Worm (Caenorhabditis elegans) whole organism, L3 larva: ENCODE results near the gene Y50D4C.5.

Source experiments
- R02D3.7 ChIP-seq: fragments of 150-350 bp; optimal IDR thresholded peaks from 2 replicates; lab custom pipeline; 2014; ENCODE audit warnings: missing biosample characterization, missing genetic modification characterization
- ZK546.5 ChIP-seq: sonication (generic microtip); optimal IDR thresholded peaks from 2 replicates; lab custom pipeline; 2017; ENCODE audit warnings: missing biosample characterization, missing genetic modification characterization
- ama-1 ChIP-seq: fragments of 150-350 bp; optimal IDR thresholded peaks from 2 replicates; lab custom pipeline; 2018
- ceh-16 ChIP-seq: sonication (generic microtip); optimal IDR thresholded peaks from 2 replicates; lab custom pipeline; 2017; ENCODE audit warnings: missing biosample characterization, missing genetic modification characterization
- ceh-9 ChIP-seq: sonication (generic microtip); optimal IDR thresholded peaks from 2 replicates; lab custom pipeline; 2018; ENCODE audit warnings: missing biosample characterization, missing genetic modification characterization
- daf-12 ChIP-seq: fragments of 150-350 bp; optimal IDR thresholded peaks from 2 replicates; lab custom pipeline; 2014; ENCODE audit warnings: missing biosample characterization, missing genetic modification reagents, missing genetic modification characterization
- egl-27 ChIP-seq: sonication (generic microtip); optimal IDR thresholded peaks from 4 replicates; lab custom pipeline; 2017; ENCODE audit warnings: missing biosample characterization, missing genetic modification reagents, missing genetic modification characterization
- egl-5 ChIP-seq: fragments of 150-350 bp; optimal IDR thresholded peaks from 2 replicates; lab custom pipeline; 2017; ENCODE audit warnings: missing biosample characterization, missing genetic modification reagents, missing genetic modification characterization, inconsistent platforms
- elt-2 ChIP-seq: sonication (generic microtip); optimal IDR thresholded peaks from 2 replicates; lab custom pipeline; 2016; ENCODE audit warnings: missing genetic modification reagents, mild to moderate bottlenecking, missing genetic modification characterization, missing compliant biosample characterization
- elt-3 ChIP-seq, 3 experiments: fragments of 150-350 bp in 1 of 3; sonication (generic microtip) in 2 of 3; optimal IDR thresholded peaks; 2 replicates in 2 of 3; 4 replicates in 1 of 3; lab custom pipeline; 2014 to 2017; ENCODE audit warnings: missing biosample characterization in 3 of 3, missing genetic modification characterization in 3 of 3
- fkh-10 ChIP-seq: sonication (generic microtip); optimal IDR thresholded peaks from 2 replicates; lab custom pipeline; 2017; ENCODE audit warnings: missing biosample characterization, missing genetic modification reagents, missing genetic modification characterization
- fkh-2 ChIP-seq: fragments of 150-350 bp; optimal IDR thresholded peaks from 2 replicates; lab custom pipeline; 2014; ENCODE audit warnings: missing biosample characterization, missing genetic modification reagents, missing genetic modification characterization
- fos-1 ChIP-seq: fragments of 150-350 bp; optimal IDR thresholded peaks from 2 replicates; lab custom pipeline; 2014; ENCODE audit warnings: missing biosample characterization, missing genetic modification characterization
- hmg-11 ChIP-seq: sonication (generic microtip); optimal IDR thresholded peaks from 2 replicates; lab custom pipeline; 2016; ENCODE audit warnings: missing genetic modification characterization, missing compliant biosample characterization
- jun-1 ChIP-seq: fragments of 150-350 bp; optimal IDR thresholded peaks from 2 replicates; lab custom pipeline; 2014; ENCODE audit warnings: missing biosample characterization, missing genetic modification reagents, missing genetic modification characterization
- lin-15B ChIP-seq: fragments of 150-350 bp; optimal IDR thresholded peaks from 2 replicates; lab custom pipeline; 2014; ENCODE audit warnings: missing biosample characterization, missing genetic modification characterization
- lsy-12 ChIP-seq: sonication (generic microtip); optimal IDR thresholded peaks from 2 replicates; lab custom pipeline; 2016; ENCODE audit warnings: mild to moderate bottlenecking, missing genetic modification characterization, missing compliant biosample characterization
- mml-1 ChIP-seq: fragments of 150-350 bp; sonication (generic microtip); optimal IDR thresholded peaks from 3 replicates; lab custom pipeline; 2014; ENCODE audit warnings: missing biosample characterization, missing genetic modification characterization
- nfya-1 ChIP-seq: sonication (generic microtip); optimal IDR thresholded peaks from 2 replicates; lab custom pipeline; 2017; ENCODE audit warnings: missing genetic modification characterization, mild to moderate bottlenecking, missing compliant biosample characterization, antibody characterized with exemption, moderate library complexity; ENCODE audit not compliant: insufficient read depth
- nhr-12 ChIP-seq: fragments of 150-350 bp; optimal IDR thresholded peaks from 2 replicates; lab custom pipeline; 2014; ENCODE audit warnings: missing biosample characterization, missing genetic modification characterization
- nhr-23 ChIP-seq: fragments of 150-350 bp; optimal IDR thresholded peaks from 2 replicates; lab custom pipeline; 2014; ENCODE audit warnings: missing biosample characterization, missing genetic modification reagents, missing genetic modification characterization
- nhr-237 ChIP-seq: fragments of 150-350 bp; optimal IDR thresholded peaks from 2 replicates; lab custom pipeline; 2014; ENCODE audit warnings: missing biosample characterization, missing genetic modification characterization
- nhr-43 ChIP-seq: sonication (generic microtip); optimal IDR thresholded peaks from 2 replicates; lab custom pipeline; 2016; ENCODE audit warnings: mild to moderate bottlenecking, missing genetic modification characterization, missing compliant biosample characterization; ENCODE audit not compliant: poor library complexity, severe bottlenecking
- nhr-67 ChIP-seq: fragments of 150-350 bp; optimal IDR thresholded peaks from 2 replicates; lab custom pipeline; 2014; ENCODE audit warnings: missing biosample characterization, missing genetic modification characterization
- nhr-76 ChIP-seq: fragments of 150-350 bp; sonication (generic microtip); optimal IDR thresholded peaks from 5 replicates; lab custom pipeline; 2014; ENCODE audit warnings: missing biosample characterization, missing genetic modification characterization
- nhr-77 ChIP-seq: fragments of 150-350 bp; optimal IDR thresholded peaks from 2 replicates; lab custom pipeline; 2014; ENCODE audit warnings: missing biosample characterization, missing genetic modification characterization
- pha-4 ChIP-seq: fragments of 150-350 bp; optimal IDR thresholded peaks from 2 replicates; lab custom pipeline; 2014; ENCODE audit warnings: missing biosample characterization, missing genetic modification reagents, missing genetic modification characterization
- pqm-1 ChIP-seq: fragments of 150-350 bp; optimal IDR thresholded peaks from 2 replicates; lab custom pipeline; 2017; ENCODE audit warnings: missing biosample characterization, missing genetic modification characterization, inconsistent platforms
- sea-2 ChIP-seq: fragments of 150-350 bp; sonication (generic microtip); optimal IDR thresholded peaks from 4 replicates; lab custom pipeline; 2014; ENCODE audit warnings: missing biosample characterization, missing genetic modification reagents, missing genetic modification characterization
- skn-1 ChIP-seq: fragments of 150-350 bp; optimal IDR thresholded peaks from 2 replicates; lab custom pipeline; 2014; ENCODE audit warnings: missing biosample characterization, missing genetic modification characterization
- snpc-4 ChIP-seq: fragments of 150-350 bp; optimal IDR thresholded peaks from 2 replicates; lab custom pipeline; 2014; ENCODE audit warnings: missing biosample characterization, missing genetic modification characterization
- tbx-2 ChIP-seq: sonication (generic microtip); optimal IDR thresholded peaks from 2 replicates; lab custom pipeline; 2016; ENCODE audit warnings: mild to moderate bottlenecking, missing genetic modification characterization, missing compliant biosample characterization
- unc-39 ChIP-seq: sonication (generic microtip); optimal IDR thresholded peaks from 4 replicates; lab custom pipeline; 2017; ENCODE audit warnings: missing biosample characterization, missing genetic modification characterization
- unc-62 ChIP-seq: fragments of 150-350 bp; sonication (generic microtip); optimal IDR thresholded peaks from 4 replicates; lab custom pipeline; 2014; ENCODE audit warnings: missing biosample characterization, missing genetic modification reagents, missing genetic modification characterization
- zag-1 ChIP-seq: fragments of 150-350 bp; optimal IDR thresholded peaks from 2 replicates; lab custom pipeline; 2014; ENCODE audit warnings: missing biosample characterization, missing genetic modification characterization
- ztf-4 ChIP-seq: fragments of 150-350 bp; optimal IDR thresholded peaks from 2 replicates; lab custom pipeline; 2014; ENCODE audit warnings: missing biosample characterization, missing genetic modification characterization

Y50D4C.5 gene

DNA sequence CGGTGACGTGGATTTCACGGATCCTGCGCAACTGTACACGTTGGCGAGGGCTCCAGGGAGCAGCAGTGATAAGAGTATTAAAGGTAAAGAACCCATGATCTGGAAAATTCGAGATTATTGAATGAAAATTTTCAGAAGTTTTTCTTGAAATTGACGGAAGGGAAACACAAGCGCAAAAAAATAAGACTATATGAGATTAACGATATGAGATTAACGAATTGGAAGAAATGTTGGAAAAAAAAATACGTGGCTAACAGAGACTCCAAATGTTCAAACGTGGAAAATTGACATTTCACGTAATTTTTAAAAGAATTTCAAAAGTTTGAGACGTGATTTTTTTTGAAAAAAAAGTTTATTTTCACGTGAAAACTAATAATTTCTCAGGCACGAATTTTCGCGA lies 44.9 kb upstream of the Y50D4C.5 start, which contains the start of gene nra-4:
TSS of gene nra-4 (minus strand) at position 101 of the 400 bp plus-strand sequence.
- no peak for TF ChIP-seq nhr-77
- TF ChIP-seq elt-3 (tag; optimal IDR thresholded peaks at IDR 0.05; lab: Kevin White, UChicago), result no peak
- no peak for TF ChIP-seq fos-1 (tag; lab: Kevin White, UChicago)
- no peak for TF ChIP-seq nhr-67 (tag; lab: Kevin White, UChicago)
- TF ChIP-seq nhr-43 (tag; lab: Kevin White, UChicago), result no peak
- TF ChIP-seq unc-39, result no peak
- TF ChIP-seq nhr-76, result no peak
- no peak for TF ChIP-seq unc-62
- no peak for TF ChIP-seq nhr-237
- TF ChIP-seq, all 47 proteins: peak for 0

DNA sequence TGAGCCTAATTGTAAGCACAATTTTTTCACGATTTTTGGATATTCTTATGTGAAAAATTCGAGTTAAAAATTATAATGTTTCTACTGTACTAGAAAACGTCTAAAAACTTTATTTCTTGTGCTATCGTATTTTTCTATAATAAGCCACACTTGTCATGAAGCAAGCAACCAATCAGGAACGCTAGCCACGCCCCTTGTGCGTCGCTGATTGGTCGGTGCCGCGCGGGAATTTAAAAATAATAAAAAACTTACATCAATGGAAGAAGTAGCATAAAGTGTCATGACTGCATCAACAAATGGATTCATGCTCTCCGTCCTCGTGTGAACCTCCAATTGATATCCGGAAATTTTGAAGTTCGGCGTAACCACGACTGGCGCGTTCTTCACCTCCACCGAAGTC lies 43.7 kb upstream of the Y50D4C.5 start:
- TF ChIP-seq nfya-1 (peak; percentile 73), ama-1 (lab: Kevin White, UChicago) (no peak), lsy-12 (no peak)

DNA sequence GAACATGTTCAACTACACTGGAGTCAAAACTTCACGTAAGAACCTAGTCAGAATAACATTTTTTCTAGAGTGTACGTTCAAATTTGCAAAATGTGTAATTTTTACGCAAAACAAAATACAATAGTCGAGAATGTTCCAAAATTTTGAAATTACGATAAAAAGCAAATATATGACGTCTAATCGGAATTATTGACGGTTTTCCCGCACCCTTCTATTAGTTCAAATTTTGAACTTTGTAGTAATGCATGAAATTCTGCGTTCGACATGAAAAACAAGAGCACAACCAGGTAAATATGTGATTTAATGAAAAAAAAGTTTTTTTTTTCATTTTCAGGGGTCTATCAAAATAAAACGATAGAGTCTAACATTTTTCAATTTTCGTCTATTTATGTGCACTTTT lies 34.5 kb upstream of the Y50D4C.5 start:
- no peak for TF ChIP-seq sea-2 (GFP tag; lab: Kevin White, UChicago)
- TF ChIP-seq hmg-11 (tag; lab: Kevin White, UChicago), result no peak
- TF ChIP-seq nhr-237, result no peak
- no peak for TF ChIP-seq unc-39
- TF ChIP-seq egl-5 (tag; lab: Kevin White, UChicago), result no peak
- TF ChIP-seq fos-1 (tag; lab: Kevin White, UChicago), result no peak
- no peak for TF ChIP-seq zag-1 (tag; lab: Kevin White, UChicago)
- TF ChIP-seq skn-1 (tag; lab: Kevin White, UChicago), result no peak
- TF ChIP-seq pqm-1 (tag; lab: Kevin White, UChicago), result no peak
- no peak for TF ChIP-seq snpc-4 (tag; lab: Kevin White, UChicago)
- no peak for TF ChIP-seq R02D3.7 (tag; lab: Kevin White, UChicago)
- TF ChIP-seq nhr-77, result no peak
- no peak for TF ChIP-seq nhr-23
- TF ChIP-seq ceh-16 (tag; lab: Kevin White, UChicago), result no peak
- no peak for TF ChIP-seq mml-1
- no peak for TF ChIP-seq fkh-10 (GFP tag; lab: Kevin White, UChicago)
- TF ChIP-seq ZK546.5 (tag; lab: Kevin White, UChicago), result no peak
- TF ChIP-seq ceh-9, result no peak
- TF ChIP-seq nhr-67 (tag; lab: Kevin White, UChicago), result no peak

ce11 chrV:1033304-1033703 lies 29.8 kb upstream of the Y50D4C.5 start, which contains the start of gene flp-34:
Gene flp-34 (minus strand): TSS chrV:1033404.
- no peak for TF ChIP-seq jun-1
- TF ChIP-seq lin-15B (tag; lab: Kevin White, UChicago), result no peak
- no peak for TF ChIP-seq unc-39
- TF ChIP-seq zag-1 (tag; lab: Kevin White, UChicago), result no peak
- no peak for TF ChIP-seq ceh-16 (tag; lab: Kevin White, UChicago)
- TF ChIP-seq daf-12 (tag; lab: Kevin White, UChicago), result no peak
- no peak for TF ChIP-seq fkh-2 (tag; lab: Kevin White, UChicago)
- TF ChIP-seq, all 47 proteins: peak for 0

- no peak for TF ChIP-seq ceh-16 (tag; lab: Kevin White, UChicago)
- TF ChIP-seq pha-4 (tag; lab: Kevin White, UChicago), result peak; percentile 33
- TF ChIP-seq elt-2 (tag; lab: Kevin White, UChicago), result peak; percentile 24
These were observed 23.5 kb upstream of the Y50D4C.5 start, which contains the start of gene R09A1.3 for ce11 chrV:1027044-1027443. Gene R09A1.3 (minus strand): TSS chrV:1027074.

ce11 chrV:1023367-1023766 lies 19.8 kb upstream of the Y50D4C.5 start, which contains the start of gene pei-2:
Gene pei-2 (minus strand): TSS chrV:1023467.
- TF ChIP-seq lsy-12 (no peak), ceh-16 (tag; lab: Kevin White, UChicago) (no peak), nhr-43 (tag; lab: Kevin White, UChicago) (no peak), elt-3 (tag; optimal IDR thresholded peaks at IDR 0.05; lab: Kevin White, UChicago) (no peak), ZK546.5 (tag; lab: Kevin White, UChicago) (no peak), nhr-12 (tag; lab: Kevin White, UChicago) (no peak), egl-27 (tag; lab: Kevin White, UChicago) (no peak), ztf-4 (no peak), nhr-237 (no peak), nhr-23 (no peak), nfya-1 (no peak), tbx-2 (no peak), fkh-10 (GFP tag; lab: Kevin White, UChicago) (no peak)
- TF ChIP-seq, all 47 proteins: peak for 0
